Fruit fly (Drosophila melanogaster) whole organism, pupa: ENCODE measurements around the gene Crys.
A peak's percentile ranks its signal among the peaks of the same experiment; 100 is the strongest.

Experiments
- CG10348 ChIP-seq: fragments of 200-800 bp; sonication (Bioruptor generic); IDR thresholded peaks from 2 replicates; pipeline ENCODE4 v1.3.6; 2022; ENCODE audit warnings: missing biosample characterization, missing genetic modification characterization
- CG12605 ChIP-seq: fragments of 200-800 bp; sonication (Bioruptor generic); IDR thresholded peaks from 2 replicates; pipeline ENCODE4 v1.3.6; 2022; ENCODE audit warnings: missing biosample characterization, missing genetic modification characterization
- CG13204 ChIP-seq: fragments of 200-800 bp; sonication (Bioruptor generic); optimal IDR thresholded peaks from 2 replicates; lab custom pipeline; 2018; ENCODE audit warnings: missing biosample characterization, mild to moderate bottlenecking, missing genetic modification characterization, moderate library complexity
- CG14655 ChIP-seq: fragments of 200-800 bp; sonication (Bioruptor generic); optimal IDR thresholded peaks from 3 replicates; lab custom pipeline; 2017; ENCODE audit warnings: mild to moderate bottlenecking, missing biosample characterization, missing genetic modification reagents, missing genetic modification characterization
- CG15710 ChIP-seq: fragments of 200-800 bp; sonication (Bioruptor generic); optimal IDR thresholded peaks from 2 replicates; lab custom pipeline; 2018; ENCODE audit warnings: missing biosample characterization, mild to moderate bottlenecking, missing genetic modification characterization, moderate library complexity
- CG17806 ChIP-seq: fragments of 200-800 bp; sonication (Bioruptor generic); optimal IDR thresholded peaks from 2 replicates; lab custom pipeline; 2018; ENCODE audit warnings: missing biosample characterization, mild to moderate bottlenecking, missing genetic modification characterization, moderate library complexity
- CG32121 ChIP-seq: fragments of 200-800 bp; sonication (Bioruptor generic); IDR thresholded peaks from 2 replicates; pipeline ENCODE4 v1.3.6; 2022; ENCODE audit warnings: missing biosample characterization, missing genetic modification characterization
- CG34367 ChIP-seq: fragments of 200-800 bp; sonication (Bioruptor generic); optimal IDR thresholded peaks from 2 replicates; lab custom pipeline; 2018; ENCODE audit warnings: missing biosample characterization, mild to moderate bottlenecking, missing genetic modification characterization
- CG4496 ChIP-seq: fragments of 200-800 bp; sonication (Bioruptor generic); IDR thresholded peaks from 3 replicates; pipeline ENCODE4 v1.3.6; 2022; ENCODE audit warnings: missing biosample characterization, missing genetic modification characterization
- CG8159 ChIP-seq: fragments of 200-800 bp; sonication (Bioruptor generic); optimal IDR thresholded peaks from 3 replicates; lab custom pipeline; 2018; ENCODE audit warnings: missing biosample characterization, mild to moderate bottlenecking, missing genetic modification characterization, moderate library complexity
- CG8301 ChIP-seq: fragments of 200-800 bp; sonication (Bioruptor generic); optimal IDR thresholded peaks from 2 replicates; lab custom pipeline; 2018; ENCODE audit warnings: missing biosample characterization, mild to moderate bottlenecking, missing genetic modification characterization
- CG9948 ChIP-seq: fragments of 200-800 bp; sonication (Bioruptor generic); optimal IDR thresholded peaks from 2 replicates; lab custom pipeline; 2018; ENCODE audit warnings: missing biosample characterization, mild to moderate bottlenecking, missing genetic modification characterization, moderate library complexity
- D1 ChIP-seq: fragments of 200-800 bp; sonication (Bioruptor generic); optimal IDR thresholded peaks from 2 replicates; lab custom pipeline; 2018; ENCODE audit warnings: missing biosample characterization, mild to moderate bottlenecking, missing genetic modification characterization, moderate library complexity
- EcR ChIP-seq: fragments of 200-800 bp; sonication (Bioruptor generic); optimal IDR thresholded peaks from 3 replicates; lab custom pipeline; 2019; ENCODE audit warnings: missing biosample characterization, missing genetic modification characterization, mild to moderate bottlenecking, moderate library complexity, missing genetic modification reagents
- Ets98B ChIP-seq: fragments of 200-800 bp; sonication (Bioruptor generic); IDR thresholded peaks from 2 replicates; pipeline ENCODE4 v1.3.6; 2022; ENCODE audit warnings: missing biosample characterization, missing genetic modification characterization
- Pif1A ChIP-seq: fragments of 200-800 bp; sonication (Bioruptor generic); optimal IDR thresholded peaks from 3 replicates; lab custom pipeline; 2016; ENCODE audit warnings: missing biosample characterization, missing genetic modification characterization
- Pif1B ChIP-seq: fragments of 200-800 bp; sonication (Bioruptor generic); optimal IDR thresholded peaks from 3 replicates; lab custom pipeline; 2016; ENCODE audit warnings: missing biosample characterization, missing genetic modification characterization
- Snoo ChIP-seq: fragments of 200-800 bp; sonication (Bioruptor generic); optimal IDR thresholded peaks from 3 replicates; lab custom pipeline; 2017; ENCODE audit warnings: missing biosample characterization, mild to moderate bottlenecking, missing genetic modification characterization, inconsistent platforms
- fd96Ca ChIP-seq: fragments of 200-800 bp; sonication (Bioruptor generic); IDR thresholded peaks from 3 replicates; pipeline ENCODE4 v1.3.6; 2022; ENCODE audit warnings: missing biosample characterization, missing genetic modification characterization
- gl ChIP-seq: fragments of 200-800 bp; sonication (Bioruptor generic); optimal IDR thresholded peaks from 2 replicates; lab custom pipeline; 2018; ENCODE audit warnings: missing biosample characterization, mild to moderate bottlenecking, missing genetic modification characterization
- rn ChIP-seq: fragments of 200-800 bp; sonication (Bioruptor generic); IDR thresholded peaks from 2 replicates; pipeline ENCODE4 v1.3.6; 2022; ENCODE audit warnings: missing biosample characterization, missing genetic modification characterization

Gene Crys

DNA sequence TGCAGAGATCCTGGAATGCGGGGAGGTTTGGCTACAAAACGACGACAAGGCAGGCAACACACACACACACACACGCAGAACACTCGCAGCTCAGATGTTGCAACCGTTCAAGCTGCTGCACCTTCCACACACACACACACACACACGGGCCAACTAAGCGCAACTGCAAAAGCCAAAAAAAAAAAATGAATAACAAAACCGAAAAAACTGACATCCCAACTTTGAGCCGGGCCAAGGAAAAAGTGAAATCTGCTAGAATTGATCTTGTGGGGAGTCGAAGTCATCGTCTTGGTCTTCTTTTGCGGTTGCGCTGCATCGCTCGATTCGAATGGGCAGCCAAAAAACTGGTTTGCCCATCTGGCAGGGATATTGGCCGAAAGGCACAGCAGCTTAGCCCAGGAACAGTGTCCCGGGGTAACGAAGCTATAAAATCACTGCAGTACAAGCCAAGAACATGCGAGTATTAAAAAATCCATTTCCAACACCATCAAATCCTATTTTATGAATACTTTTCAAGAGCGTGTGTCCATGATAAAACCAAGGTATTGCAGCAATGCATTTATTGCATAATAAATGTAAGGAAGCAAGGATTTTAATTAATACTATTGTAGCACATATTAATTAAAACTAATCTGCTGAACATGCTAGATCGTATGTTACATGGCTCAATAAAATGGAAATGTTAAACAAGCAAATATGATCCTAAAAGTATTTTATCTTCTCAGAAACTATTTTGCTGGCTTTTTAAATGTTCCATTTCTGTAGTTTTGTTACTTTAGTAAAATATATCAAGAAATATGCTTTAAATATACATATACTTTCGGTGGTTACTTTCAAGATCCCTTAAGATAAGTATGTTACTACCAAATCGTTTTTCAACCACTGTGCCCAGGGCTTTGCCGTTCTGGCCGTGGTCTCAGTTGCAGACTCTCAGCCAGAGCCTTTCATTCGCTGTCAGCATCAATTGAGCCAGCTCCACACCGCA is 22.0 kb downstream of the Crys start:
- TF ChIP-seq CG12605 (no peak), D1 (tag; lab: Kevin White, UChicago) (no peak), CG13204 (no peak), CG9948 (peak; percentile 43), Snoo (tag; lab: Kevin White, UChicago) (peak; percentile 25), CG8301 (peak; percentile 22), gl (tag; lab: Kevin White, UChicago) (peak; percentile 43), CG15710 (tag; lab: Kevin White, UChicago) (peak; percentile 59), Pif1A (GFP tag; lab: Kevin White, UChicago) (no peak), CG34367 (peak; percentile 8), Pif1B (no peak), CG4496 (GFP tag; lab: Robert Waterston, UW) (no peak), rn (GFP tag; lab: Robert Waterston, UW) (no peak), CG32121 (GFP tag; lab: Robert Waterston, UW) (no peak), CG8159 (peak; percentile 67), fd96Ca (GFP tag; lab: Robert Waterston, UW) (0 out of 3 replicates have a peak, but pooled peaks have one; percentile 28), Ets98B (GFP tag; lab: Robert Waterston, UW) (no peak), CG14655 (GFP tag; lab: Kevin White, UChicago) (peak; percentile 53), CG17806 (tag; lab: Kevin White, UChicago) (peak; percentile 18), CG10348 (no peak), EcR (GFP tag; lab: Kevin White, UChicago) (peak; percentile 49)

- TF ChIP-seq fd96Ca (GFP tag; lab: Robert Waterston, UW), result 0 out of 3 replicates have a peak, but pooled peaks have one; percentile 33
- no peak for TF ChIP-seq gl (tag; lab: Kevin White, UChicago)
- peak; percentile 14 for TF ChIP-seq Snoo (tag; lab: Kevin White, UChicago)
- peak; percentile 58 for TF ChIP-seq CG9948
- peak; percentile 81 for TF ChIP-seq CG14655 (GFP tag; lab: Kevin White, UChicago)
- TF ChIP-seq CG8301, result peak; percentile 64
- TF ChIP-seq rn (GFP tag; lab: Robert Waterston, UW), result no peak
- TF ChIP-seq CG34367, result peak; percentile 34
- TF ChIP-seq CG4496 (GFP tag; lab: Robert Waterston, UW), result no peak
- TF ChIP-seq CG17806 (tag; lab: Kevin White, UChicago), result peak; percentile 47
- TF ChIP-seq CG12605, result no peak
- TF ChIP-seq Pif1B, result peak; percentile 39
- TF ChIP-seq D1 (tag; lab: Kevin White, UChicago), result no peak
- no peak for TF ChIP-seq CG10348
- peak; percentile 25 for TF ChIP-seq CG13204
- peak; percentile 11 for TF ChIP-seq EcR (GFP tag; lab: Kevin White, UChicago)
- TF ChIP-seq CG15710 (tag; lab: Kevin White, UChicago), result peak; percentile 46
- peak; percentile 67 for TF ChIP-seq CG8159
- TF ChIP-seq Pif1A (GFP tag; lab: Kevin White, UChicago), result peak; percentile 34
- TF ChIP-seq CG32121 (GFP tag; lab: Robert Waterston, UW), result 0 out of 2 replicates have a peak, but pooled peaks have one; percentile 10
- TF ChIP-seq Ets98B (GFP tag; lab: Robert Waterston, UW), result no peak
Observed at dm6 chr2L:11968581-11969272, 24.8 kb downstream of the Crys start.

dm6 chr2L:11969424-11969823 is 25.5 kb downstream of the Crys start:
- TF ChIP-seq CG17806 (tag; lab: Kevin White, UChicago), result no peak
- no peak for TF ChIP-seq CG34367
- no peak for TF ChIP-seq CG32121 (GFP tag; lab: Robert Waterston, UW)
- TF ChIP-seq EcR (GFP tag; lab: Kevin White, UChicago), result no peak
- no peak for TF ChIP-seq Pif1B
- TF ChIP-seq CG4496 (GFP tag; lab: Robert Waterston, UW), result no peak
- TF ChIP-seq CG13204, result no peak
- no peak for TF ChIP-seq CG8159
- TF ChIP-seq CG8301, result no peak
- TF ChIP-seq CG10348, result no peak
- TF ChIP-seq CG15710 (tag; lab: Kevin White, UChicago), result no peak
- no peak for TF ChIP-seq Ets98B (GFP tag; lab: Robert Waterston, UW)
- TF ChIP-seq fd96Ca (GFP tag; lab: Robert Waterston, UW), result no peak
- no peak for TF ChIP-seq CG9948
- TF ChIP-seq CG14655 (GFP tag; lab: Kevin White, UChicago), result no peak
- TF ChIP-seq Snoo (tag; lab: Kevin White, UChicago), result no peak
- TF ChIP-seq CG12605, result no peak
- TF ChIP-seq rn (GFP tag; lab: Robert Waterston, UW), result no peak
- TF ChIP-seq Pif1A (GFP tag; lab: Kevin White, UChicago), result no peak

DNA sequence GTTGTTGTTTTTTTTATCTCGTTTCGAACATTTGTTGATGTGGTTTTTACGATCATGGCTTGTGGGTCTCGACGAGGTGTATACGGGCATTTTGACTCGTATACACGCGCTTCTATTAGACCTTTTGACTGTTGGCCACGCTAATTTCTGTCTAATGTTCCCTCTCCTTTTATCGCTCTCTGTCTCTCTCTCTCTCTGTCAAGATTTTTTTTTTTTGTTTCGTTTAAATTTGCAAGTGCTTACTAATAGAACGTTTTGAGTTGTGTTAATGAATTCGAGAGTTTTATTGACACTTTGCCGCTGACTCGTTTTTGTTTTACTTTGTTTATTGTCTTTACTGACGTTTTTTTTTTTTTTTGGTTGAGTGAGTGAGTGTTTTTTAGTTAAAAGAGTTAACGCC is 26.4 kb downstream of the Crys start:
- no peak for TF ChIP-seq gl (tag; lab: Kevin White, UChicago)
- no peak for TF ChIP-seq Pif1A (GFP tag; lab: Kevin White, UChicago)
- TF ChIP-seq Snoo (tag; lab: Kevin White, UChicago), result no peak
- TF ChIP-seq D1 (tag; lab: Kevin White, UChicago), result no peak
- no peak for TF ChIP-seq Ets98B (GFP tag; lab: Robert Waterston, UW)
- no peak for TF ChIP-seq Pif1B
- no peak for TF ChIP-seq CG4496 (GFP tag; lab: Robert Waterston, UW)
- TF ChIP-seq EcR (GFP tag; lab: Kevin White, UChicago), result no peak
